Fruit fly (Drosophila melanogaster): Measurements from ENCODE around the gene boss.

The boss gene

DNA sequence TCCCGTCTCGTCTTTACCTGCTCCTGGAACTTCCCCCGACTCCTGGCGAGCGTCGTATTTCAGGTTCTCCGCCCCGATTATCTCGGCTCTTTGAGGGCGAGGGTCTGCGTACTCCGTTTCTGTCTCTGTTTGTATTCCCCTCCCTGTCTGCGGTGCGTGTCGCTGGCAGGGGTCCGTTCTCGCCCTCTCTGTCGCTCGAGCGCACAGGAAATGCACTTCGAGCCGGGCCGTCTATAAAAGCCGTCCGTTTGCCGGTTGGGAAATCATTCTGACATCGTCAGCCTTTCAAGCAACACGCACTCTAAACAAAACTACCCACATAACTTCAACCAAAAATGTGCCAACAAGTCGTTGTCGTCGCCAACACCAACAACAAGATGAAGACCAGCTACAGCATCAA is 48.8 kb downstream of the boss start (continued):
- TF ChIP-seq CG3281 (GFP tag; optimal IDR thresholded peaks at IDR 0.05) (no peak), CG6689 (GFP tag; IDR thresholded peaks at IDR 0.05) (no peak), CG11695 (GFP tag; IDR thresholded peaks at IDR 0.05) (no peak), CG34224 (GFP tag; IDR thresholded peaks at IDR 0.05; ENCODE audit: partially characterized antibody) (no peak), Oli (tag; optimal IDR thresholded peaks at IDR 0.05) (no peak), CG2199 (GFP tag; IDR thresholded peaks at IDR 0.05) (peak; percentile 62; the same call in 1 of the 3 replicates), NC2α (GFP tag; optimal IDR thresholded peaks at IDR 0.05) (peak; percentile 50), CG1529 (GFP tag; optimal IDR thresholded peaks at IDR 0.05) (no peak), HLHmδ (GFP tag; optimal IDR thresholded peaks at IDR 0.05) (peak; percentile 99), gfzf (GFP tag; optimal IDR thresholded peaks at IDR 0.05) (no peak), hkb (optimal IDR thresholded peaks at IDR 0.05) (no peak), hkb (GFP tag; IDR thresholded peaks at IDR 0.05) (no peak), NK7.1 (GFP tag; optimal IDR thresholded peaks at IDR 0.05) (no peak), jumu (GFP tag; optimal IDR thresholded peaks at IDR 0.05) (peak; percentile 17), kni (GFP tag; optimal IDR thresholded peaks at IDR 0.05) (peak; percentile 91), CG17829 (tag; optimal IDR thresholded peaks at IDR 0.05) (peak; percentile 18), CG2116 (GFP tag; optimal IDR thresholded peaks at IDR 0.05) (no peak), schlank (tag; optimal IDR thresholded peaks at IDR 0.05) (no peak), kay (GFP tag; optimal IDR thresholded peaks at IDR 0.05) (no peak), twi (tag; optimal IDR thresholded peaks at IDR 0.05) (peak; percentile 53), CG8944 (GFP tag; optimal IDR thresholded peaks at IDR 0.05) (peak; percentile 34), CG10959 (GFP tag; IDR thresholded peaks at IDR 0.05) (no peak), bbx (GFP tag; IDR thresholded peaks at IDR 0.05; ENCODE audit: partially characterized antibody) (peak; percentile 9; the same call in 1 of the 2 replicates), unc-4 (GFP tag; IDR thresholded peaks at IDR 0.05; ENCODE audit: partially characterized antibody) (no peak), HHEX (GFP tag; optimal IDR thresholded peaks at IDR 0.05) (no peak), aop (GFP tag; IDR thresholded peaks at IDR 0.05) (no peak), CG4360 (GFP tag; IDR thresholded peaks at IDR 0.05) (peak; percentile 74), sens (GFP tag) (peak; percentile 85)

DNA sequence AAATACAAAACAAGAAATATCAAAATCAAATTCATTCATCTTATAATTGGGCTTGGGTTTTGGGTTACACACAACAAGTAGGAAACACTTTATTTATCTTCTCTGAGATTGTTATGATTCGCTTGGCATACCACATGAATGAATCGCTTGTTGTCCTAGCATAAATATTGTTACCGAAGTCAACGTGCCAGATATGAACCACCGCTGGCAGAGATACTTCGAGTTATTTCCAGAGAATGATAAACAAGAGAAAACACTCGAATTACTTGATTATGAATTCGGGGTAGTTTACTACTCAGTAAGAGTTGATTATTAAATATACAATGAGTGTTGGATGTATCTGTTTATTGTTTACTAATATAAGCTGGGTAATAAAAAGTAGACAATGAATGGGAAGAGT is 49.7 kb downstream of the boss start:
- 0 out of 3 replicates have a peak, but pooled peaks have one; percentile 30 for TF ChIP-seq so (GFP tag; IDR thresholded peaks at IDR 0.05)
- TF ChIP-seq CG10543 (GFP tag; optimal IDR thresholded peaks at IDR 0.05) = peak; percentile 43
- TF ChIP-seq Hsf (GFP tag; optimal IDR thresholded peaks at IDR 0.05) = no peak
- TF ChIP-seq CG8359 (GFP tag; optimal IDR thresholded peaks at IDR 0.05; ENCODE audit: borderline replicate concordance) = peak; percentile 13
- no peak for TF ChIP-seq crc (GFP tag; optimal IDR thresholded peaks at IDR 0.05)
- TF ChIP-seq insv (GFP tag; optimal IDR thresholded peaks at IDR 0.05) = no peak
- peak; percentile 52 for TF ChIP-seq CG18262 (tag; optimal IDR thresholded peaks at IDR 0.05)
- peak; percentile 63 for TF ChIP-seq CG1233 (GFP tag; optimal IDR thresholded peaks at IDR 0.05)
- no peak for TF ChIP-seq CG17186 (GFP tag; optimal IDR thresholded peaks at IDR 0.05)
- TF ChIP-seq CG6272 (GFP tag; IDR thresholded peaks at IDR 0.05) = no peak
- peak; percentile 66 for TF ChIP-seq CG6813 (GFP tag; optimal IDR thresholded peaks at IDR 0.05)
- no peak for TF ChIP-seq CG16863 (GFP tag; optimal IDR thresholded peaks at IDR 0.05)
- no peak for TF ChIP-seq lilli (GFP tag; optimal IDR thresholded peaks at IDR 0.05)
- TF ChIP-seq CG4854 (GFP tag; optimal IDR thresholded peaks at IDR 0.05) = no peak
- no peak for TF ChIP-seq CG3726 (GFP tag; IDR thresholded peaks at IDR 0.05)
- TF ChIP-seq CG11560 (tag; IDR thresholded peaks at IDR 0.05) = no peak
- TF ChIP-seq Spps (tag; optimal IDR thresholded peaks at IDR 0.05) = peak; percentile 42
- TF ChIP-seq Asciz (GFP tag; optimal IDR thresholded peaks at IDR 0.05) = peak; percentile 44
- no peak for TF ChIP-seq inv (GFP tag; IDR thresholded peaks at IDR 0.05; ENCODE audit: partially characterized antibody)
- 0 out of 3 replicates have a peak, but pooled peaks have one; percentile 17 for TF ChIP-seq CG11695 (GFP tag; IDR thresholded peaks at IDR 0.05)
- TF ChIP-seq CG17802 (tag; optimal IDR thresholded peaks at IDR 0.05) = no peak
- TF ChIP-seq shn (GFP tag; optimal IDR thresholded peaks at IDR 0.05) = no peak
- TF ChIP-seq Jarid2 (GFP tag; optimal IDR thresholded peaks at IDR 0.05) = peak; percentile 1
- TF ChIP-seq cad (GFP tag; optimal IDR thresholded peaks at IDR 0.05) = no peak
- no peak for TF ChIP-seq CG15269 (tag; optimal IDR thresholded peaks at IDR 0.05)
